Worm (Caenorhabditis elegans): ENCODE measurements around the gene C56G2.15.

DNA sequence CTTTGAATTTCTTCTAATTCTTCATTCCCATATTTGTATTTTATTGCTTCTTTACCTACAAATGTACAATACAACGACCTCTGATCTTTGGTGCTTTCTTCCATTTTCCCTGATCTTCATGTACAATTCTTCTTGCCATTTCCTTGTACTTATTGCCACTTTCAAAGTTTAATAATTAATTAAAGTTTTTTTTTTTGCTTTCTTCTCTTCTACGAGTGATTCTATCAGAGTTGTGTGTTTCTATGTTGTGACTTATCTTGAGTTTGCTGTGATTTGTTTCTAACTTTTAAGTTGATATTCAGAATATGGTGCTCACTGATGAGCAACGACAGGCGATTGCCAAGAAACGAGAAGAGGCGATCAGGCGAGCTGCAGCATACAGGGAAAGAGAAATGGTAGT lies 22.9 kb upstream of the C56G2.15 start, which contains the start of gene smrc-1:
- TF ChIP-seq mdl-1 (tag; optimal IDR thresholded peaks at IDR 0.05): no peak
- no peak for TF ChIP-seq aly-2 (tag; optimal IDR thresholded peaks at IDR 0.05)
- no peak for TF ChIP-seq egl-27 (tag; optimal IDR thresholded peaks at IDR 0.05)
- no peak for TF ChIP-seq nhr-76 (tag; optimal IDR thresholded peaks at IDR 0.05)
- TF ChIP-seq vab-7 (GFP tag; IDR thresholded peaks at IDR 0.05): no peak
- TF ChIP-seq hmg-1.1 (GFP tag; IDR thresholded peaks at IDR 0.05): no peak

All from whole organism, L4 larva.